Fruit fly (Drosophila melanogaster) whole organism, embryonic: Measurements from ENCODE around the gene Ctr1A.

Experiments used
- BtbVII ChIP-seq: fragments of 200-800 bp; sonication (Bioruptor generic); optimal IDR thresholded peaks from 3 replicates; lab custom pipeline; 2017; ENCODE audit warnings: missing biosample characterization, mild to moderate bottlenecking, missing genetic modification characterization
- CG10209 ChIP-seq: fragments of 200-800 bp; sonication (Bioruptor generic); optimal IDR thresholded peaks from 3 replicates; lab custom pipeline; 2017; ENCODE audit warnings: missing biosample characterization, mild to moderate bottlenecking, missing genetic modification characterization, missing genetic modification reagents
- CG10321 ChIP-seq: fragments of 200-800 bp; sonication (Bioruptor generic); IDR thresholded peaks from 2 replicates; pipeline ENCODE4 v1.3.6; 2022; ENCODE audit warnings: missing biosample characterization, missing genetic modification characterization
- CG11085 ChIP-seq: fragments of 200-800 bp; sonication (Bioruptor generic); IDR thresholded peaks from 2 replicates; pipeline ENCODE4 v1.3.6; 2022; ENCODE audit warnings: missing biosample characterization, missing genetic modification characterization
- CG11560 ChIP-seq: fragments of 200-800 bp; sonication (Bioruptor generic); IDR thresholded peaks from 3 replicates; pipeline ENCODE4 v1.3.6; 2022; ENCODE audit warnings: missing biosample characterization, missing genetic modification characterization
- CG11696 ChIP-seq: fragments of 200-800 bp; sonication (Bioruptor generic); IDR thresholded peaks from 2 replicates; pipeline ENCODE4 v1.3.6; 2022; ENCODE audit warnings: missing biosample characterization, missing genetic modification characterization
- CG12299 ChIP-seq: fragments of 200-800 bp; sonication (Bioruptor generic); optimal IDR thresholded peaks from 2 replicates; lab custom pipeline; 2018; ENCODE audit warnings: missing biosample characterization, mild to moderate bottlenecking, missing genetic modification characterization
- CG14965 ChIP-seq: fragments of 200-800 bp; sonication (Bioruptor generic); optimal IDR thresholded peaks from 2 replicates; lab custom pipeline; 2016; ENCODE audit warnings: missing biosample characterization, missing genetic modification characterization, borderline replicate concordance
- CG15269 ChIP-seq: fragments of 200-800 bp; sonication (Bioruptor generic); optimal IDR thresholded peaks from 2 replicates; lab custom pipeline; 2018; ENCODE audit warnings: missing biosample characterization, mild to moderate bottlenecking, missing genetic modification characterization, moderate library complexity
- CG17328 ChIP-seq: fragments of 200-800 bp; sonication (Bioruptor generic); IDR thresholded peaks from 2 replicates; pipeline ENCODE4 v1.3.6; 2022; ENCODE audit warnings: missing biosample characterization, missing genetic modification characterization
- CG17568 ChIP-seq: fragments of 200-800 bp; sonication (Bioruptor generic); optimal IDR thresholded peaks from 2 replicates; lab custom pipeline; 2018; ENCODE audit warnings: missing biosample characterization, mild to moderate bottlenecking, missing genetic modification characterization, moderate library complexity
- CG18619 ChIP-seq: fragments of 200-800 bp; sonication (Bioruptor generic); optimal IDR thresholded peaks from 3 replicates; lab custom pipeline; 2017; ENCODE audit warnings: missing biosample characterization, mild to moderate bottlenecking, missing genetic modification characterization
- CG18764 ChIP-seq: fragments of 200-800 bp; sonication (Bioruptor generic); optimal IDR thresholded peaks from 3 replicates; lab custom pipeline; 2016; ENCODE audit warnings: missing biosample characterization, missing genetic modification characterization
- CG34224 ChIP-seq: fragments of 200-800 bp; sonication (Bioruptor generic); IDR thresholded peaks from 3 replicates; pipeline ENCODE4 v1.3.6; 2022; ENCODE audit warnings: missing biosample characterization, missing genetic modification characterization; ENCODE audit not compliant: partially characterized antibody
- CG34376 ChIP-seq: fragments of 200-800 bp; sonication (Bioruptor generic); optimal IDR thresholded peaks from 2 replicates; lab custom pipeline; 2018; ENCODE audit warnings: missing biosample characterization, mild to moderate bottlenecking, missing genetic modification characterization
- CG4617 ChIP-seq: fragments of 200-800 bp; sonication (Bioruptor generic); optimal IDR thresholded peaks from 3 replicates; lab custom pipeline; 2016; ENCODE audit warnings: missing biosample characterization, missing genetic modification characterization, borderline replicate concordance
- CG4707 ChIP-seq: fragments of 200-800 bp; sonication (Bioruptor generic); optimal IDR thresholded peaks from 2 replicates; lab custom pipeline; 2018; ENCODE audit warnings: missing biosample characterization, mild to moderate bottlenecking, missing genetic modification characterization, moderate library complexity
- CG6765 ChIP-seq: fragments of 200-800 bp; sonication (Bioruptor generic); optimal IDR thresholded peaks from 3 replicates; lab custom pipeline; 2017; ENCODE audit warnings: missing biosample characterization, mild to moderate bottlenecking, missing genetic modification characterization
- CG6854 ChIP-seq: fragments of 200-800 bp; sonication (Bioruptor generic); optimal IDR thresholded peaks from 3 replicates; lab custom pipeline; 2017; ENCODE audit warnings: missing biosample characterization, mild to moderate bottlenecking, missing genetic modification characterization
- CG9215 ChIP-seq: fragments of 200-800 bp; sonication (Bioruptor generic); IDR thresholded peaks from 2 replicates; pipeline ENCODE4 v1.3.6; 2022; ENCODE audit warnings: missing biosample characterization, missing genetic modification characterization
- CG9817 ChIP-seq: fragments of 200-800 bp; sonication (Bioruptor generic); optimal IDR thresholded peaks from 2 replicates; lab custom pipeline; 2018; ENCODE audit warnings: missing biosample characterization, mild to moderate bottlenecking, missing genetic modification characterization, moderate library complexity
- Chrac-16 ChIP-seq: fragments of 200-800 bp; sonication (Bioruptor generic); optimal IDR thresholded peaks from 3 replicates; lab custom pipeline; 2016; ENCODE audit warnings: missing biosample characterization, missing genetic modification characterization
- Dll ChIP-seq: fragments of 200-800 bp; sonication (Bioruptor generic); IDR thresholded peaks from 4 replicates; pipeline ENCODE4 v1.3.6; 2022; ENCODE audit warnings: missing biosample characterization, missing genetic modification characterization; ENCODE audit not compliant: partially characterized antibody
- Dref ChIP-seq: fragments of 200-800 bp; sonication (Bioruptor generic); IDR thresholded peaks from 2 replicates; pipeline ENCODE4 v1.3.6; 2022; ENCODE audit warnings: missing biosample characterization, missing genetic modification characterization
- E2f1 ChIP-seq: fragments of 200-800 bp; sonication (Bioruptor generic); IDR thresholded peaks from 2 replicates; pipeline ENCODE4 v1.3.6; 2022; ENCODE audit warnings: missing biosample characterization, missing genetic modification characterization
- Fer3 ChIP-seq: fragments of 200-800 bp; sonication (Bioruptor generic); optimal IDR thresholded peaks from 2 replicates; lab custom pipeline; 2018; ENCODE audit warnings: missing biosample characterization, mild to moderate bottlenecking, missing genetic modification characterization, moderate library complexity
- Gsc ChIP-seq: fragments of 200-800 bp; sonication (Bioruptor generic); IDR thresholded peaks from 2 replicates; pipeline ENCODE4 v1.3.6; 2022; ENCODE audit warnings: missing biosample characterization, missing genetic modification characterization
- HLH3B ChIP-seq: fragments of 200-800 bp; sonication (Bioruptor generic); IDR thresholded peaks from 2 replicates; pipeline ENCODE4 v1.3.6; 2022; ENCODE audit warnings: missing biosample characterization, missing genetic modification characterization
- HLHmδ ChIP-seq: fragments of 200-800 bp; sonication (Bioruptor generic); optimal IDR thresholded peaks from 2 replicates; lab custom pipeline; 2018; ENCODE audit warnings: missing biosample characterization, mild to moderate bottlenecking, missing genetic modification characterization, moderate library complexity
- Hey ChIP-seq: fragments of 200-800 bp; sonication (Bioruptor generic); optimal IDR thresholded peaks from 3 replicates; lab custom pipeline; 2018; ENCODE audit warnings: missing biosample characterization, mild to moderate bottlenecking, missing genetic modification characterization
- Hr51 ChIP-seq, 2 experiments: fragments of 200-800 bp; sonication (Bioruptor generic); optimal IDR thresholded peaks; 2 replicates in 1 of 2; 3 replicates in 1 of 2; lab custom pipeline; 2016 to 2018; ENCODE audit warnings: missing biosample characterization in 2 of 2, missing genetic modification characterization in 2 of 2, mild to moderate bottlenecking in 1 of 2, moderate library complexity in 1 of 2
- Hsf ChIP-seq: fragments of 200-800 bp; sonication (Bioruptor generic); optimal IDR thresholded peaks from 3 replicates; lab custom pipeline; 2016; ENCODE audit warnings: missing biosample characterization, missing genetic modification characterization
- MTF-1 ChIP-seq: fragments of 200-800 bp; sonication (Bioruptor generic); optimal IDR thresholded peaks from 2 replicates; lab custom pipeline; 2018; ENCODE audit warnings: missing biosample characterization, mild to moderate bottlenecking, missing genetic modification characterization, borderline replicate concordance
- Max ChIP-seq: fragments of 200-800 bp; sonication (Bioruptor generic); optimal IDR thresholded peaks from 2 replicates; lab custom pipeline; 2016; ENCODE audit warnings: missing biosample characterization, mild to moderate bottlenecking, missing genetic modification characterization
- Optix ChIP-seq: fragments of 200-800 bp; sonication (Bioruptor generic); IDR thresholded peaks from 3 replicates; pipeline ENCODE4 v1.3.6; 2022; ENCODE audit warnings: missing biosample characterization, missing genetic modification characterization
- PHDP ChIP-seq: fragments of 200-800 bp; sonication (Bioruptor generic); optimal IDR thresholded peaks from 3 replicates; lab custom pipeline; 2018; ENCODE audit warnings: missing biosample characterization, mild to moderate bottlenecking, missing genetic modification characterization, moderate library complexity
- Rx ChIP-seq: fragments of 200-800 bp; sonication (Bioruptor generic); IDR thresholded peaks from 2 replicates; pipeline ENCODE4 v1.3.6; 2022; ENCODE audit warnings: missing biosample characterization, missing genetic modification characterization
- Stat92E ChIP-seq, 3 experiments: fragments of >200 bp in 2 of 3; fragments of 200-800 bp in 1 of 3; sonication (Bioruptor generic) in 1 of 3; optimal IDR thresholded peaks; 2 replicates each; lab custom pipeline; 2017 to 2019; ENCODE audit warnings: missing biosample characterization in 3 of 3, missing genetic modification characterization in 3 of 3, mild to moderate bottlenecking in 1 of 3, moderate library complexity in 1 of 3
- aop ChIP-seq: fragments of 200-800 bp; sonication (Bioruptor generic); IDR thresholded peaks from 2 replicates; pipeline ENCODE4 v1.3.6; 2022; ENCODE audit warnings: missing biosample characterization, missing genetic modification characterization
- bbx ChIP-seq: fragments of 200-800 bp; sonication (Bioruptor generic); IDR thresholded peaks from 2 replicates; pipeline ENCODE4 v1.3.6; 2022; ENCODE audit warnings: missing biosample characterization, missing genetic modification characterization; ENCODE audit not compliant: partially characterized antibody
- corto ChIP-seq: fragments of 200-800 bp; sonication (Bioruptor generic); optimal IDR thresholded peaks from 2 replicates; lab custom pipeline; 2016; ENCODE audit warnings: missing biosample characterization, mild to moderate bottlenecking, missing genetic modification characterization, moderate library complexity
- eve ChIP-seq, 2 experiments: fragments of >200 bp; optimal IDR thresholded peaks; 2 replicates each; lab custom pipeline; 2017; ENCODE audit warnings: missing biosample characterization in 2 of 2, missing genetic modification characterization in 2 of 2
- fd64A ChIP-seq: fragments of 200-800 bp; sonication (Bioruptor generic); optimal IDR thresholded peaks from 3 replicates; lab custom pipeline; 2018; ENCODE audit warnings: missing biosample characterization, mild to moderate bottlenecking, missing genetic modification characterization
- fd96Cb ChIP-seq: fragments of 200-800 bp; sonication (Bioruptor generic); optimal IDR thresholded peaks from 2 replicates; lab custom pipeline; 2018; ENCODE audit warnings: missing biosample characterization, mild to moderate bottlenecking, missing genetic modification characterization, moderate library complexity
- ham ChIP-seq: fragments of 200-800 bp; sonication (Bioruptor generic); IDR thresholded peaks from 2 replicates; pipeline ENCODE4 v1.3.6; 2022; ENCODE audit warnings: missing biosample characterization, missing genetic modification characterization
- lmd ChIP-seq: fragments of 200-800 bp; sonication (Bioruptor generic); IDR thresholded peaks from 2 replicates; pipeline ENCODE4 v1.3.6; 2022; ENCODE audit warnings: missing biosample characterization, missing genetic modification characterization
- nerfin-1 ChIP-seq: fragments of 200-800 bp; sonication (Bioruptor generic); optimal IDR thresholded peaks from 3 replicates; lab custom pipeline; 2019; ENCODE audit warnings: missing biosample characterization, mild to moderate bottlenecking, missing genetic modification characterization, moderate library complexity
- pb ChIP-seq: fragments of 200-800 bp; sonication (Bioruptor generic); optimal IDR thresholded peaks from 3 replicates; lab custom pipeline; 2016; ENCODE audit warnings: missing biosample characterization, missing genetic modification characterization
- schlank ChIP-seq: fragments of 200-800 bp; sonication (Bioruptor generic); optimal IDR thresholded peaks from 2 replicates; lab custom pipeline; 2018; ENCODE audit warnings: missing biosample characterization, mild to moderate bottlenecking, missing genetic modification characterization
- tx ChIP-seq: fragments of 200-800 bp; sonication (Bioruptor generic); optimal IDR thresholded peaks from 2 replicates; lab custom pipeline; 2016; ENCODE audit warnings: missing biosample characterization, missing genetic modification characterization

Ctr1A gene

dm6 chrX:6621566-6622006 is 39.9 kb upstream of the Ctr1A start (continued):
- peak; percentile 23 for TF ChIP-seq Max (GFP tag; lab: Kevin White, UChicago)
- TF ChIP-seq CG14965: no peak
- no peak for TF ChIP-seq CG11696 (GFP tag; lab: Robert Waterston, UW)
- peak; percentile 35 for TF ChIP-seq Hsf (GFP tag; lab: Kevin White, UChicago)
- no peak for TF ChIP-seq Dll
- no peak for TF ChIP-seq CG10321
- TF ChIP-seq nerfin-1 (tag; lab: Kevin White, UChicago): no peak
- TF ChIP-seq Stat92E (GFP tag; optimal IDR thresholded peaks at IDR 0.05; lab: Kevin White, UChicago): no peak
- TF ChIP-seq HLH3B (GFP tag; lab: Robert Waterston, UW): 0 out of 2 replicates have a peak, but pooled peaks have one; percentile 24
- TF ChIP-seq CG6765 (GFP tag; lab: Kevin White, UChicago): no peak
- no peak for TF ChIP-seq CG34376
- no peak for TF ChIP-seq MTF-1 (GFP tag; lab: Kevin White, UChicago)
- TF ChIP-seq CG34224 (GFP tag; lab: Robert Waterston, UW): no peak
- no peak for TF ChIP-seq corto (GFP tag; lab: Kevin White, UChicago)
- no peak for TF ChIP-seq fd64A (GFP tag; lab: Kevin White, UChicago)
- TF ChIP-seq CG10209: peak; percentile 46
- TF ChIP-seq bbx (GFP tag; lab: Robert Waterston, UW): no peak
- no peak for TF ChIP-seq CG11085 (GFP tag; lab: Robert Waterston, UW)
- no peak for TF ChIP-seq Hey (tag; lab: Kevin White, UChicago)
- no peak for TF ChIP-seq BtbVII
- TF ChIP-seq schlank (tag; lab: Kevin White, UChicago): no peak
- no peak for TF ChIP-seq tx (GFP tag; lab: Kevin White, UChicago)
- no peak for TF ChIP-seq E2f1
- peak; percentile 52; the same call in 1 of the 2 replicates for TF ChIP-seq CG9215
- no peak for TF ChIP-seq CG17568 (GFP tag; lab: Kevin White, UChicago)
- peak; percentile 11 for TF ChIP-seq Chrac-16 (GFP tag; lab: Kevin White, UChicago)
- no peak for TF ChIP-seq ham (GFP tag; lab: Robert Waterston, UW)
- peak; percentile 25; the same call in 1 of the 2 replicates for TF ChIP-seq Rx (GFP tag; lab: Robert Waterston, UW)
- TF ChIP-seq PHDP (tag; lab: Kevin White, UChicago): peak; percentile 26
- no peak for TF ChIP-seq CG4617 (GFP tag; lab: Kevin White, UChicago)
- TF ChIP-seq Dref (GFP tag; lab: Robert Waterston, UW): no peak
- TF ChIP-seq fd96Cb: peak; percentile 45
- peak; percentile 24 for TF ChIP-seq CG18764 (GFP tag; lab: Kevin White, UChicago)
- no peak for TF ChIP-seq aop
- peak; percentile 51 for TF ChIP-seq lmd
- peak; percentile 41 for TF ChIP-seq CG18619
- TF ChIP-seq Gsc (GFP tag; lab: Robert Waterston, UW): no peak
- TF ChIP-seq CG6854: no peak
- no peak for TF ChIP-seq CG4707
- TF ChIP-seq pb (GFP tag; lab: Kevin White, UChicago): no peak
- TF ChIP-seq CG9817 (tag; lab: Kevin White, UChicago): peak; percentile 12
- TF ChIP-seq CG11560 (tag; lab: Robert Waterston, UW): no peak
- TF ChIP-seq eve (GFP tag; optimal IDR thresholded peaks at IDR 0.05; lab: Kevin White, UChicago): no peak
- no peak for TF ChIP-seq CG12299
- TF ChIP-seq CG17328 (GFP tag; lab: Robert Waterston, UW): peak; percentile 48; the same call in 1 of the 2 replicates
- no peak for TF ChIP-seq HLHmδ
- peak; percentile 11 for TF ChIP-seq CG15269 (tag; lab: Kevin White, UChicago)
- TF ChIP-seq Hr51 (GFP tag; optimal IDR thresholded peaks at IDR 0.05; lab: Kevin White, UChicago): peak in 1 of 2 experiments; percentile 9
- TF ChIP-seq Fer3 (tag; lab: Kevin White, UChicago): peak; percentile 11
- no peak for TF ChIP-seq Optix (GFP tag; lab: Robert Waterston, UW)
